Fruit fly (Drosophila melanogaster): ENCODE measurements around the gene CG14017.

Gene CG14017

dm6 chr2L:5536658-5537057, 17.0 kb upstream of the CG14017 start, which contains the start of gene tomb:
tomb (minus strand) TSS chr2L:5536758.
- no peak for TF ChIP-seq ttk (optimal IDR thresholded peaks at IDR 0.05)
- no peak for TF ChIP-seq h (optimal IDR thresholded peaks at IDR 0.05)
- no peak for TF ChIP-seq Sin3A (optimal IDR thresholded peaks at IDR 0.05)
- no peak for TF ChIP-seq insv (optimal IDR thresholded peaks at IDR 0.05)
- no peak for TF ChIP-seq Myc (optimal IDR thresholded peaks at IDR 0.05)

- TF ChIP-seq psq (optimal IDR thresholded peaks at IDR 0.05) (no peak), insv (optimal IDR thresholded peaks at IDR 0.05) (no peak), Myc (optimal IDR thresholded peaks at IDR 0.05) (no peak), ttk (optimal IDR thresholded peaks at IDR 0.05) (no peak), Sin3A (optimal IDR thresholded peaks at IDR 0.05) (no peak), h (optimal IDR thresholded peaks at IDR 0.05) (no peak)
Measured at dm6 chr2L:5537063-5537462, 16.6 kb upstream of the CG14017 start.

dm6 chr2L:5539034-5539433, 14.7 kb upstream of the CG14017 start, which contains the start of gene CG14015:
CG14015 (minus strand) TSS chr2L:5539196.
- TF ChIP-seq Sin3A (optimal IDR thresholded peaks at IDR 0.05) (no peak), h (optimal IDR thresholded peaks at IDR 0.05) (no peak)

dm6 chr2L:5541935-5542685, 11.6 kb upstream of the CG14017 start, which contains the start of the genes Hel25E and Lam:
Hel25E (minus strand) TSS chr2L:5542314.
Lam (plus strand) TSS chr2L:5542480.
- no peak for TF ChIP-seq Sin3A (optimal IDR thresholded peaks at IDR 0.05)
- TF ChIP-seq psq (optimal IDR thresholded peaks at IDR 0.05): no peak
- TF ChIP-seq Myc (optimal IDR thresholded peaks at IDR 0.05): no peak
- no peak for TF ChIP-seq insv (optimal IDR thresholded peaks at IDR 0.05)
- no peak for TF ChIP-seq h (optimal IDR thresholded peaks at IDR 0.05)
- no peak for TF ChIP-seq ttk (optimal IDR thresholded peaks at IDR 0.05)

dm6 chr2L:5542944-5543515, 10.7 kb upstream of the CG14017 start:
- TF ChIP-seq psq (optimal IDR thresholded peaks at IDR 0.05) (no peak), insv (optimal IDR thresholded peaks at IDR 0.05) (no peak), Sin3A (optimal IDR thresholded peaks at IDR 0.05) (no peak), Myc (optimal IDR thresholded peaks at IDR 0.05) (no peak), ttk (optimal IDR thresholded peaks at IDR 0.05) (no peak), h (optimal IDR thresholded peaks at IDR 0.05) (no peak)

- TF ChIP-seq psq (optimal IDR thresholded peaks at IDR 0.05): no peak
- no peak for TF ChIP-seq ttk (optimal IDR thresholded peaks at IDR 0.05)
- TF ChIP-seq insv (optimal IDR thresholded peaks at IDR 0.05): no peak
Measured at dm6 chr2L:5546207-5546517, 7.5 kb upstream of the CG14017 start.

- TF ChIP-seq ttk (optimal IDR thresholded peaks at IDR 0.05) (no peak), Sin3A (optimal IDR thresholded peaks at IDR 0.05) (no peak), Myc (optimal IDR thresholded peaks at IDR 0.05) (no peak), psq (optimal IDR thresholded peaks at IDR 0.05) (no peak), h (optimal IDR thresholded peaks at IDR 0.05) (no peak), insv (optimal IDR thresholded peaks at IDR 0.05) (no peak)
Measured at dm6 chr2L:5546518-5547287, 7.0 kb upstream of the CG14017 start, which contains the start of gene Oscillin. Oscillin (plus strand) TSS chr2L:5547086.

dm6 chr2L:5547288-5547777, 6.4 kb upstream of the CG14017 start:
- TF ChIP-seq Myc (optimal IDR thresholded peaks at IDR 0.05): no peak
- TF ChIP-seq Sin3A (optimal IDR thresholded peaks at IDR 0.05): no peak
- no peak for TF ChIP-seq h (optimal IDR thresholded peaks at IDR 0.05)
- no peak for TF ChIP-seq ttk (optimal IDR thresholded peaks at IDR 0.05)
- no peak for TF ChIP-seq insv (optimal IDR thresholded peaks at IDR 0.05)
- no peak for TF ChIP-seq psq (optimal IDR thresholded peaks at IDR 0.05)

dm6 chr2L:5550735-5551134, 3.0 kb upstream of the CG14017 start, which contains the start of gene CG14014:
CG14014 (minus strand) TSS chr2L:5550835.
- TF ChIP-seq Myc (optimal IDR thresholded peaks at IDR 0.05) (no peak), ttk (optimal IDR thresholded peaks at IDR 0.05) (no peak), insv (optimal IDR thresholded peaks at IDR 0.05) (no peak), psq (optimal IDR thresholded peaks at IDR 0.05) (no peak), h (optimal IDR thresholded peaks at IDR 0.05) (no peak), Sin3A (optimal IDR thresholded peaks at IDR 0.05) (no peak)

- TF ChIP-seq psq (optimal IDR thresholded peaks at IDR 0.05) (no peak), Sin3A (optimal IDR thresholded peaks at IDR 0.05) (no peak), ttk (optimal IDR thresholded peaks at IDR 0.05) (no peak), insv (optimal IDR thresholded peaks at IDR 0.05) (no peak)
Measured at dm6 chr2L:5551538-5551937, 2.2 kb upstream of the CG14017 start, which contains the start of gene CG18269. CG18269 (plus strand) TSS chr2L:5551838.

- TF ChIP-seq Myc (optimal IDR thresholded peaks at IDR 0.05): no peak
- no peak for TF ChIP-seq ttk (optimal IDR thresholded peaks at IDR 0.05)
- TF ChIP-seq insv (optimal IDR thresholded peaks at IDR 0.05): no peak
- TF ChIP-seq Sin3A (optimal IDR thresholded peaks at IDR 0.05): no peak
- TF ChIP-seq psq (optimal IDR thresholded peaks at IDR 0.05): no peak
- TF ChIP-seq h (optimal IDR thresholded peaks at IDR 0.05): no peak
Measured at dm6 chr2L:5554818-5555217, 1.1 kb downstream of the CG14017 start, which contains the start of gene GluRIIA. GluRIIA (plus strand) TSS chr2L:5555072.

dm6 chr2L:5558809-5559392, 5.2 kb downstream of the CG14017 start, which contains the start of gene GluRIIB:
GluRIIB (plus strand) TSS chr2L:5559342.
- TF ChIP-seq ttk (optimal IDR thresholded peaks at IDR 0.05) (no peak), psq (optimal IDR thresholded peaks at IDR 0.05) (no peak), insv (optimal IDR thresholded peaks at IDR 0.05) (no peak), Sin3A (optimal IDR thresholded peaks at IDR 0.05) (no peak), h (optimal IDR thresholded peaks at IDR 0.05) (no peak), Myc (optimal IDR thresholded peaks at IDR 0.05) (no peak)

All from Kc167 (cell line).